Fruit fly (Drosophila melanogaster) whole organism, embryonic: Measurements from ENCODE around the gene CG5966.

Source experiments
- Ada2b ChIP-seq: fragments of 200-800 bp; sonication (Bioruptor generic); IDR thresholded peaks from 2 replicates; pipeline ENCODE4 v1.3.6; 2022; ENCODE audit warnings: missing biosample characterization, missing genetic modification characterization
- Aef1 ChIP-seq: fragments of 200-800 bp; sonication (Bioruptor generic); IDR thresholded peaks from 3 replicates; pipeline ENCODE4 v1.3.6; 2022; ENCODE audit warnings: missing biosample characterization, missing genetic modification characterization
- Awh ChIP-seq: fragments of 200-800 bp; sonication (Bioruptor generic); IDR thresholded peaks from 2 replicates; pipeline ENCODE4, ENCODE4 v1.3.6; 2022; ENCODE audit warnings: missing biosample characterization, missing genetic modification characterization
- B-H2 ChIP-seq: fragments of 200-800 bp; sonication (Bioruptor generic); optimal IDR thresholded peaks from 2 replicates; lab custom pipeline; 2018; ENCODE audit warnings: missing biosample characterization, mild to moderate bottlenecking, missing genetic modification characterization
- CG14860 ChIP-seq: fragments of 200-800 bp; sonication (Bioruptor generic); IDR thresholded peaks from 3 replicates; pipeline ENCODE4 v1.3.6; 2022; ENCODE audit warnings: missing biosample characterization, missing genetic modification characterization; ENCODE audit not compliant: partially characterized antibody
- CG15514 ChIP-seq: fragments of 200-800 bp; sonication (Bioruptor generic); optimal IDR thresholded peaks from 3 replicates; lab custom pipeline; 2017; ENCODE audit warnings: missing biosample characterization, missing genetic modification characterization, mild to moderate bottlenecking, moderate library complexity, missing genetic modification reagents
- CG17361 ChIP-seq: fragments of 200-800 bp; sonication (Bioruptor generic); IDR thresholded peaks from 3 replicates; pipeline ENCODE4 v1.3.6; 2022; ENCODE audit warnings: missing biosample characterization, missing genetic modification characterization
- CG18599 ChIP-seq: fragments of 200-800 bp; sonication (Bioruptor generic); optimal IDR thresholded peaks from 3 replicates; lab custom pipeline; 2017; ENCODE audit warnings: missing biosample characterization, missing genetic modification characterization, mild to moderate bottlenecking, moderate library complexity, missing genetic modification reagents
- CG2116 ChIP-seq: fragments of 200-800 bp; sonication (Bioruptor generic); optimal IDR thresholded peaks from 3 replicates; lab custom pipeline; 2018; ENCODE audit warnings: missing biosample characterization, mild to moderate bottlenecking, missing genetic modification characterization
- CG2678 ChIP-seq: fragments of 200-800 bp; sonication (Bioruptor generic); optimal IDR thresholded peaks from 3 replicates; lab custom pipeline; 2019; ENCODE audit warnings: missing biosample characterization, mild to moderate bottlenecking, missing genetic modification characterization, moderate library complexity
- CG30403 ChIP-seq: fragments of 200-800 bp; sonication (Bioruptor generic); optimal IDR thresholded peaks from 3 replicates; lab custom pipeline; 2016; ENCODE audit warnings: missing biosample characterization, missing genetic modification characterization
- CG3847 ChIP-seq: fragments of 200-800 bp; sonication (Bioruptor generic); IDR thresholded peaks from 2 replicates; pipeline ENCODE4 v1.3.6; 2022; ENCODE audit warnings: missing biosample characterization, missing genetic modification characterization
- CG43689 ChIP-seq: fragments of 200-800 bp; sonication (Bioruptor generic); IDR thresholded peaks from 2 replicates; pipeline ENCODE4 v1.3.6; 2022; ENCODE audit warnings: missing biosample characterization, missing genetic modification characterization
- CG8388 ChIP-seq: fragments of 200-800 bp; sonication (Bioruptor generic); optimal IDR thresholded peaks from 2 replicates; lab custom pipeline; 2019; ENCODE audit warnings: missing biosample characterization, mild to moderate bottlenecking, missing genetic modification characterization, moderate library complexity
- CG9437 ChIP-seq: fragments of 200-800 bp; sonication (Bioruptor generic); optimal IDR thresholded peaks from 2 replicates; lab custom pipeline; 2018; ENCODE audit warnings: missing biosample characterization, mild to moderate bottlenecking, missing genetic modification characterization
- CG9817 ChIP-seq: fragments of 200-800 bp; sonication (Bioruptor generic); optimal IDR thresholded peaks from 2 replicates; lab custom pipeline; 2018; ENCODE audit warnings: missing biosample characterization, mild to moderate bottlenecking, missing genetic modification characterization, moderate library complexity
- Dad ChIP-seq: fragments of 200-800 bp; sonication (Bioruptor generic); optimal IDR thresholded peaks from 3 replicates; lab custom pipeline; 2016; ENCODE audit warnings: missing biosample characterization, missing genetic modification characterization
- Dbx ChIP-seq: fragments of 200-800 bp; sonication (Bioruptor generic); IDR thresholded peaks from 3 replicates; pipeline ENCODE4 v1.3.6; 2022; ENCODE audit warnings: missing biosample characterization, missing genetic modification characterization
- Deaf1 ChIP-seq: fragments of 200-800 bp; optimal IDR thresholded peaks from 3 replicates; lab custom pipeline; 2019; ENCODE audit warnings: missing biosample characterization, mild to moderate bottlenecking, missing genetic modification characterization, moderate library complexity
- Doc2 ChIP-seq: fragments of 200-800 bp; sonication (Bioruptor generic); IDR thresholded peaks from 2 replicates; pipeline ENCODE4 v1.3.6; 2022; ENCODE audit warnings: missing biosample characterization, missing genetic modification characterization
- Dref ChIP-seq: fragments of 200-800 bp; sonication (Bioruptor generic); IDR thresholded peaks from 2 replicates; pipeline ENCODE4 v1.3.6; 2022; ENCODE audit warnings: missing biosample characterization, missing genetic modification characterization
- ERR ChIP-seq: fragments of 200-800 bp; sonication (Bioruptor generic); optimal IDR thresholded peaks from 2 replicates; lab custom pipeline; 2016; ENCODE audit warnings: missing biosample characterization, missing genetic modification characterization
- Elba2 ChIP-seq: fragments of 200-800 bp; sonication (Bioruptor generic); optimal IDR thresholded peaks from 3 replicates; lab custom pipeline; 2016; ENCODE audit warnings: missing biosample characterization, missing genetic modification characterization
- Hr51 ChIP-seq, 2 experiments: fragments of 200-800 bp; sonication (Bioruptor generic); optimal IDR thresholded peaks; 2 replicates in 1 of 2; 3 replicates in 1 of 2; lab custom pipeline; 2016 to 2018; ENCODE audit warnings: missing biosample characterization in 2 of 2, missing genetic modification characterization in 2 of 2, mild to moderate bottlenecking in 1 of 2, moderate library complexity in 1 of 2
- Hsf ChIP-seq: fragments of 200-800 bp; sonication (Bioruptor generic); optimal IDR thresholded peaks from 3 replicates; lab custom pipeline; 2016; ENCODE audit warnings: missing biosample characterization, missing genetic modification characterization
- Kr ChIP-seq: fragments of 200-800 bp; sonication (Bioruptor generic); optimal IDR thresholded peaks from 2 replicates; lab custom pipeline; 2017; ENCODE audit warnings: missing biosample characterization, mild to moderate bottlenecking, missing genetic modification characterization
- Max ChIP-seq: fragments of 200-800 bp; sonication (Bioruptor generic); optimal IDR thresholded peaks from 2 replicates; lab custom pipeline; 2016; ENCODE audit warnings: missing biosample characterization, mild to moderate bottlenecking, missing genetic modification characterization
- Pdp1 ChIP-seq, 2 experiments: fragments of 200-800 bp; sonication (Bioruptor generic); optimal IDR thresholded peaks; 3 replicates each; lab custom pipeline; 2016; ENCODE audit warnings: missing biosample characterization in 2 of 2, missing genetic modification characterization in 2 of 2, mild to moderate bottlenecking in 1 of 2, moderate library complexity in 1 of 2
- Ravus ChIP-seq: fragments of 200-800 bp; sonication (Bioruptor generic); IDR thresholded peaks from 2 replicates; pipeline ENCODE4 v1.3.6; 2022; ENCODE audit warnings: missing biosample characterization, missing genetic modification characterization
- Sry-β ChIP-seq: fragments of 200-800 bp; sonication (Bioruptor generic); optimal IDR thresholded peaks from 2 replicates; lab custom pipeline; 2018; ENCODE audit warnings: missing biosample characterization, mild to moderate bottlenecking, missing genetic modification characterization, moderate library complexity
- Ssrp ChIP-seq: fragments of 200-800 bp; sonication (Bioruptor generic); optimal IDR thresholded peaks from 2 replicates; lab custom pipeline; 2018; ENCODE audit warnings: missing biosample characterization, mild to moderate bottlenecking, missing genetic modification characterization, moderate library complexity
- Stat92E ChIP-seq, 3 experiments: fragments of >200 bp in 2 of 3; fragments of 200-800 bp in 1 of 3; sonication (Bioruptor generic) in 1 of 3; optimal IDR thresholded peaks; 2 replicates each; lab custom pipeline; 2017 to 2019; ENCODE audit warnings: missing biosample characterization in 3 of 3, missing genetic modification characterization in 3 of 3, mild to moderate bottlenecking in 1 of 3, moderate library complexity in 1 of 3
- chif ChIP-seq, 2 experiments: fragments of 200-800 bp; sonication (Bioruptor generic); optimal IDR thresholded peaks; 3 replicates each; lab custom pipeline; 2016; ENCODE audit warnings: missing biosample characterization in 2 of 2, missing genetic modification characterization in 2 of 2
- chm ChIP-seq: fragments of 200-800 bp; sonication (Bioruptor generic); IDR thresholded peaks from 2 replicates; pipeline ENCODE4 v1.3.6; 2022; ENCODE audit warnings: missing biosample characterization, missing genetic modification characterization
- chn ChIP-seq: fragments of 200-800 bp; sonication (Bioruptor generic); optimal IDR thresholded peaks from 2 replicates; lab custom pipeline; 2016; ENCODE audit warnings: missing biosample characterization, missing genetic modification characterization
- gt ChIP-seq: fragments of 200-800 bp; sonication (Bioruptor generic); IDR thresholded peaks from 2 replicates; pipeline ENCODE4 v1.3.6; 2022; ENCODE audit warnings: missing biosample characterization, missing genetic modification characterization
- hb ChIP-seq: fragments of 200-800 bp; sonication (Bioruptor generic); IDR thresholded peaks from 3 replicates; pipeline ENCODE4 v1.3.6; 2022; ENCODE audit warnings: missing biosample characterization, missing genetic modification characterization; ENCODE audit not compliant: partially characterized antibody
- hth ChIP-seq: fragments of >200 bp; optimal IDR thresholded peaks from 2 replicates; lab custom pipeline; 2017; ENCODE audit warnings: inconsistent platforms
- ind ChIP-seq: fragments of 200-800 bp; sonication (Bioruptor generic); optimal IDR thresholded peaks from 3 replicates; lab custom pipeline; 2016; ENCODE audit warnings: missing biosample characterization, missing genetic modification characterization
- kay ChIP-seq: fragments of 200-800 bp; sonication (Bioruptor generic); optimal IDR thresholded peaks from 2 replicates; lab custom pipeline; 2016; ENCODE audit warnings: missing biosample characterization, missing genetic modification characterization
- prd ChIP-seq, 3 experiments: fragments of >200 bp in 2 of 3; fragments of 200-800 bp in 1 of 3; sonication (Bioruptor generic) in 1 of 3; optimal IDR thresholded peaks in 2 of 3; IDR thresholded peaks in 1 of 3; 2 replicates in 2 of 3; 3 replicates in 1 of 3; pipeline versions ENCODE4 v1.3.6 to Lab custom; 2017 to 2022; ENCODE audit warnings: missing biosample characterization in 1 of 3, missing genetic modification characterization in 1 of 3
- sd ChIP-seq: fragments of 200-800 bp; sonication (Bioruptor generic); optimal IDR thresholded peaks from 3 replicates; lab custom pipeline; 2018; ENCODE audit warnings: missing biosample characterization, mild to moderate bottlenecking, missing genetic modification characterization, moderate library complexity
- sens ChIP-seq: fragments of 200-800 bp; sonication (Bioruptor generic); peaks from one replicate; lab custom pipeline; 2016; ENCODE audit warnings: missing biosample characterization, missing genetic modification characterization
- sisA ChIP-seq: fragments of 200-800 bp; sonication (Bioruptor generic); IDR thresholded peaks from 2 replicates; pipeline ENCODE4 v1.3.6; 2022; ENCODE audit warnings: missing biosample characterization, missing genetic modification characterization
- tna ChIP-seq: fragments of 200-800 bp; sonication (Bioruptor generic); IDR thresholded peaks from 2 replicates; pipeline ENCODE4 v1.3.6; 2022; ENCODE audit warnings: missing biosample characterization, missing genetic modification characterization; ENCODE audit not compliant: partially characterized antibody
- toy ChIP-seq: fragments of 200-800 bp; sonication (Bioruptor generic); IDR thresholded peaks from 2 replicates; pipeline ENCODE4 v1.3.6; 2022; ENCODE audit warnings: missing biosample characterization, missing genetic modification characterization
- vvl ChIP-seq: fragments of 200-800 bp; sonication (Bioruptor generic); IDR thresholded peaks from 2 replicates; pipeline ENCODE4 v1.3.6; 2022; ENCODE audit warnings: missing biosample characterization, missing genetic modification characterization
- zen ChIP-seq: fragments of 200-800 bp; sonication (Bioruptor generic); optimal IDR thresholded peaks from 3 replicates; lab custom pipeline; 2018; ENCODE audit warnings: missing biosample characterization, mild to moderate bottlenecking, missing genetic modification characterization, moderate library complexity

The CG5966 gene

DNA sequence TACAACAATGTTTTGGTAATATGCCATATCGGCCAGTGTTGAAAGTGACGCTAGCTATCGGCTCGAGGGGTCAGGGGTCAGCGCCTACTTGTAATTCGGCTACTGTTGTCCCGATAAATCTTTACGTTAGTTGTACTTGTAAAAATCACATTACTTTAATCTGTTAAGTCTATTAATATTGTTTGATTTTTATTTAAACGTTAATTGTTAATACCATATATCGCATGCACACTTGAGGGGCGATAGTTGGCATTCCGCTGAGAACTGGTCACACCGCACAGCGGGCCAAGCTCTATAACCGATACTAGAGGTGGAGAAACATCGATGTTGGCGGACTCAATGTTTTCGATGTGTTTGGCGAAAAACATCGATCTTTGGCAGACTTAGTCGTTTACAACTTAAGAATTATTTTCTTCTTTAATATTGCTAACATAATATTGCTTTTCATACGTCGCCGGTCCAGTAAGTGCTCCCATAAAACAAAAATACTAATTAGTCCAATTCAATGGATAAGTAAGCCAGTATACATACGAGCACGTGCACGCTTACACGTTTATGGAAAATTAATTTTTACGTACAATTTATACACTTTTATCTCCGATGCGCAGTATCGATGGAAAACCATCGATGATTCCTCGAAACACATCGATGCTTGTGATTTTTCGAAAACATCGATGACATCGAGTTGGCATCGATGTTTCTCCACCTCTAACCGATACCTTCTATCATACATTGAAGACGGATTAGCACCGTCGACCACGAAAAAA is 48.8 kb downstream of the CG5966 start, which contains the start of the genes rux and MCTS1 (continued):
- TF ChIP-seq B-H2 (GFP tag; lab: Kevin White, UChicago) (peak; percentile 38), CG9817 (peak; percentile 19), Max (GFP tag; lab: Kevin White, UChicago) (no peak), chm (GFP tag; lab: Robert Waterston, UW) (no peak), ERR (GFP tag; lab: Kevin White, UChicago) (no peak), Doc2 (GFP tag; lab: Robert Waterston, UW) (no peak), CG30403 (GFP tag; lab: Kevin White, UChicago) (peak; percentile 64), chn (peak; percentile 42), toy (no peak), Pdp1 (GFP tag; optimal IDR thresholded peaks at IDR 0.05; lab: Kevin White, UChicago) (peak; percentile 29 to 53), Stat92E (GFP tag; optimal IDR thresholded peaks at IDR 0.05; lab: Kevin White, UChicago) (no peak), Sry-β (GFP tag; lab: Kevin White, UChicago) (no peak), CG18599 (GFP tag; lab: Kevin White, UChicago) (peak; percentile 1), CG17361 (GFP tag; lab: Robert Waterston, UW) (peak; percentile 67), prd (optimal IDR thresholded peaks at IDR 0.05; lab: Kevin White, UChicago) (no peak), prd (GFP tag; IDR thresholded peaks at IDR 0.05; lab: Robert Waterston, UW) (peak; percentile 45; the same call in 2 of the 3 replicates), CG15514 (GFP tag; lab: Kevin White, UChicago) (peak; percentile 14), Deaf1 (tag; lab: Kevin White, UChicago) (no peak), sd (tag; lab: Kevin White, UChicago) (peak; percentile 30), CG14860 (peak; percentile 91), ind (GFP tag; lab: Kevin White, UChicago) (peak; percentile 43), hb (GFP tag; lab: Robert Waterston, UW) (peak; percentile 90), Dref (peak; percentile 93), chif (GFP tag; optimal IDR thresholded peaks at IDR 0.05; lab: Kevin White, UChicago) (peak in 1 of 2 experiments; percentile 19), CG8388 (GFP tag; lab: Kevin White, UChicago) (no peak), sens (GFP tag; lab: Kevin White, UChicago) (peak; percentile 88), sisA (peak; percentile 54; the same call in 1 of the 2 replicates), Hr51 (GFP tag; optimal IDR thresholded peaks at IDR 0.05; lab: Kevin White, UChicago) (peak in 1 of 2 experiments; percentile 16), kay (peak; percentile 3), tna (GFP tag; lab: Robert Waterston, UW) (peak; percentile 91), CG2678 (tag; lab: Kevin White, UChicago) (peak; percentile 40), vvl (0 out of 2 replicates have a peak, but pooled peaks have one; percentile 34), CG3847 (GFP tag; lab: Robert Waterston, UW) (peak; percentile 71), CG43689 (GFP tag; lab: Robert Waterston, UW) (no peak), Awh (GFP tag; lab: Robert Waterston, UW) (no peak), hth (lab: Kevin White, UChicago) (no peak), Elba2 (GFP tag; lab: Kevin White, UChicago) (no peak), Hsf (GFP tag; lab: Kevin White, UChicago) (no peak), Dad (GFP tag; lab: Kevin White, UChicago) (peak; percentile 43), CG9437 (GFP tag; lab: Kevin White, UChicago) (peak; percentile 34), Ravus (no peak), Dbx (GFP tag; lab: Robert Waterston, UW) (peak; percentile 57; the same call in 2 of the 3 replicates), CG2116 (GFP tag; lab: Kevin White, UChicago) (peak; percentile 72), zen (tag; lab: Kevin White, UChicago) (peak; percentile 17), gt (no peak), Ssrp (tag; lab: Kevin White, UChicago) (peak; percentile 41), Aef1 (GFP tag; lab: Robert Waterston, UW) (peak; percentile 22; the same call in 1 of the 3 replicates), Ada2b (GFP tag; lab: Robert Waterston, UW) (0 out of 2 replicates have a peak, but pooled peaks have one; percentile 27), Kr (GFP tag; lab: Kevin White, UChicago) (no peak)
